Fruit fly (Drosophila melanogaster): ENCODE results near the gene CG3632.

Gene CG3632

dm6 chrX:16296423-16297292, at the start of gene CG3632:
TSS of gene CG3632 (plus strand) at chrX:16296671.
- no peak for TF ChIP-seq Myc (optimal IDR thresholded peaks at IDR 0.05)
- TF ChIP-seq psq (optimal IDR thresholded peaks at IDR 0.05): no peak
- TF ChIP-seq insv (optimal IDR thresholded peaks at IDR 0.05): no peak
- no peak for TF ChIP-seq ttk (optimal IDR thresholded peaks at IDR 0.05)
- no peak for TF ChIP-seq Sin3A (optimal IDR thresholded peaks at IDR 0.05)
- no peak for TF ChIP-seq h (optimal IDR thresholded peaks at IDR 0.05)

dm6 chrX:16263415-16263814, 33.1 kb upstream of the CG3632 start:
- TF ChIP-seq insv (optimal IDR thresholded peaks at IDR 0.05) (no peak), h (optimal IDR thresholded peaks at IDR 0.05) (no peak), ttk (optimal IDR thresholded peaks at IDR 0.05) (no peak), Sin3A (optimal IDR thresholded peaks at IDR 0.05) (no peak), psq (optimal IDR thresholded peaks at IDR 0.05) (no peak), Myc (optimal IDR thresholded peaks at IDR 0.05) (no peak)

dm6 chrX:16266437-16266836, 30.0 kb upstream of the CG3632 start, which contains the start of gene CG12507:
TSS of gene CG12507 (minus strand) at chrX:16266537.
- TF ChIP-seq insv (optimal IDR thresholded peaks at IDR 0.05): no peak
- TF ChIP-seq Myc (optimal IDR thresholded peaks at IDR 0.05): no peak
- no peak for TF ChIP-seq psq (optimal IDR thresholded peaks at IDR 0.05)
- no peak for TF ChIP-seq ttk (optimal IDR thresholded peaks at IDR 0.05)
- TF ChIP-seq Sin3A (optimal IDR thresholded peaks at IDR 0.05): no peak
- TF ChIP-seq h (optimal IDR thresholded peaks at IDR 0.05): no peak

- no peak for TF ChIP-seq h (optimal IDR thresholded peaks at IDR 0.05)
- no peak for TF ChIP-seq ttk (optimal IDR thresholded peaks at IDR 0.05)
- no peak for TF ChIP-seq psq (optimal IDR thresholded peaks at IDR 0.05)
- no peak for TF ChIP-seq Sin3A (optimal IDR thresholded peaks at IDR 0.05)
Measured at dm6 chrX:16270795-16271194, 25.7 kb upstream of the CG3632 start, which contains the start of gene Mfe2. TSS of gene Mfe2 (plus strand) at chrX:16270951.

dm6 chrX:16275168-16275853, 21.2 kb upstream of the CG3632 start:
- TF ChIP-seq Myc (optimal IDR thresholded peaks at IDR 0.05): no peak

- TF ChIP-seq h (optimal IDR thresholded peaks at IDR 0.05): no peak
- no peak for TF ChIP-seq psq (optimal IDR thresholded peaks at IDR 0.05)
- no peak for TF ChIP-seq Sin3A (optimal IDR thresholded peaks at IDR 0.05)
- TF ChIP-seq insv (optimal IDR thresholded peaks at IDR 0.05): no peak
- no peak for TF ChIP-seq Myc (optimal IDR thresholded peaks at IDR 0.05)
Measured at dm6 chrX:16275854-16276338, 20.6 kb upstream of the CG3632 start, which contains the start of the genes kat80 and Prosalpha4. TSS of gene kat80 (minus strand) at chrX:16276180. TSS of gene Prosalpha4 (plus strand) at chrX:16276270.

- TF ChIP-seq ttk (optimal IDR thresholded peaks at IDR 0.05): no peak
- TF ChIP-seq insv (optimal IDR thresholded peaks at IDR 0.05): no peak
- no peak for TF ChIP-seq Sin3A (optimal IDR thresholded peaks at IDR 0.05)
- no peak for TF ChIP-seq h (optimal IDR thresholded peaks at IDR 0.05)
Measured at dm6 chrX:16277878-16278506, 18.5 kb upstream of the CG3632 start, which contains the start of gene eas. TSS of gene eas (plus strand) at chrX:16278328.

dm6 chrX:16278783-16279182, 17.7 kb upstream of the CG3632 start:
- TF ChIP-seq Myc (optimal IDR thresholded peaks at IDR 0.05): no peak
- no peak for TF ChIP-seq h (optimal IDR thresholded peaks at IDR 0.05)
- TF ChIP-seq Sin3A (optimal IDR thresholded peaks at IDR 0.05): no peak
- TF ChIP-seq psq (optimal IDR thresholded peaks at IDR 0.05): no peak
- no peak for TF ChIP-seq insv (optimal IDR thresholded peaks at IDR 0.05)
- TF ChIP-seq ttk (optimal IDR thresholded peaks at IDR 0.05): no peak

- TF ChIP-seq h (optimal IDR thresholded peaks at IDR 0.05) (no peak), Sin3A (optimal IDR thresholded peaks at IDR 0.05) (no peak), psq (optimal IDR thresholded peaks at IDR 0.05) (no peak), Myc (optimal IDR thresholded peaks at IDR 0.05) (no peak), insv (optimal IDR thresholded peaks at IDR 0.05) (no peak), ttk (optimal IDR thresholded peaks at IDR 0.05) (no peak)
Measured at dm6 chrX:16279340-16279941, 17.0 kb upstream of the CG3632 start.

dm6 chrX:16281305-16281704, 15.2 kb upstream of the CG3632 start:
- TF ChIP-seq Sin3A (optimal IDR thresholded peaks at IDR 0.05) (no peak), Myc (optimal IDR thresholded peaks at IDR 0.05) (no peak), insv (optimal IDR thresholded peaks at IDR 0.05) (no peak), h (optimal IDR thresholded peaks at IDR 0.05) (no peak), psq (optimal IDR thresholded peaks at IDR 0.05) (no peak), ttk (optimal IDR thresholded peaks at IDR 0.05) (no peak)

dm6 chrX:16281717-16282529, 14.5 kb upstream of the CG3632 start:
- TF ChIP-seq Sin3A (optimal IDR thresholded peaks at IDR 0.05) (no peak), Myc (optimal IDR thresholded peaks at IDR 0.05) (no peak), insv (optimal IDR thresholded peaks at IDR 0.05) (no peak), h (optimal IDR thresholded peaks at IDR 0.05) (no peak)
